Fruit fly (Drosophila melanogaster) whole organism, adult: Measurements from ENCODE around the gene CG31673.

ENCODE experiments used
- CG12768 ChIP-seq: fragments of 200-800 bp; sonication (Bioruptor generic); optimal IDR thresholded peaks from 2 replicates; lab custom pipeline; 2017; ENCODE audit warnings: missing biosample characterization, missing genetic modification characterization, mild to moderate bottlenecking, moderate library complexity, missing genetic modification reagents
- CG7101 ChIP-seq: fragments of 200-800 bp; sonication (Bioruptor generic); optimal IDR thresholded peaks from 2 replicates; lab custom pipeline; 2018; ENCODE audit warnings: missing biosample characterization, mild to moderate bottlenecking, missing genetic modification characterization, moderate library complexity
- ovo ChIP-seq: fragments of 200-800 bp; sonication (Bioruptor generic); optimal IDR thresholded peaks from 2 replicates; lab custom pipeline; 2016; ENCODE audit warnings: missing biosample characterization, missing genetic modification characterization
- tj ChIP-seq: fragments of 200-800 bp; sonication (Bioruptor generic); optimal IDR thresholded peaks from 3 replicates; lab custom pipeline; 2017; ENCODE audit warnings: missing biosample characterization, mild to moderate bottlenecking, missing genetic modification characterization, moderate library complexity
- toe ChIP-seq: fragments of 200-800 bp; sonication (Bioruptor generic); optimal IDR thresholded peaks from 2 replicates; lab custom pipeline; 2016; ENCODE audit warnings: missing biosample characterization, missing genetic modification characterization

- TF ChIP-seq CG12768 (GFP tag; lab: Kevin White, UChicago): no peak
- TF ChIP-seq ovo (GFP tag; lab: Kevin White, UChicago): no peak
- no peak for TF ChIP-seq toe (GFP tag; lab: Kevin White, UChicago)
- TF ChIP-seq tj (GFP tag; lab: Kevin White, UChicago): no peak
- TF ChIP-seq CG7101 (tag; lab: Kevin White, UChicago): no peak
Measured at dm6 chr2L:20879567-20880141, 50.2 kb downstream of the CG31673 start.
